Worm (Caenorhabditis elegans) whole organism, mixed stage, embryonic: ENCODE measurements around the gene tag-18.
A peak's percentile ranks its signal among the peaks of the same experiment; 100 is the strongest.

Experiments
- M03D4.4 ChIP-seq: sonication (generic microtip); optimal IDR thresholded peaks from 2 replicates; lab custom pipeline; 2017; ENCODE audit warnings: mild to moderate bottlenecking, missing genetic modification characterization, missing compliant biosample characterization
- bed-3 ChIP-seq: fragments of 200-800 bp; sonication (Bioruptor generic); optimal IDR thresholded peaks from 3 replicates; lab custom pipeline; 2018; ENCODE audit warnings: mild to moderate bottlenecking, missing genetic modification characterization, moderate library complexity, missing compliant biosample characterization
- blmp-1 ChIP-seq: fragments of 150-350 bp; optimal IDR thresholded peaks from 2 replicates; lab custom pipeline; 2014; ENCODE audit warnings: missing biosample characterization, missing genetic modification characterization
- ceh-39 ChIP-seq: fragments of 150-350 bp; optimal IDR thresholded peaks from 2 replicates; lab custom pipeline; 2014; ENCODE audit warnings: missing biosample characterization, missing genetic modification characterization
- ceh-43 ChIP-seq: fragments of 200-800 bp; sonication (Bioruptor generic); optimal IDR thresholded peaks from 2 replicates; lab custom pipeline; 2018; ENCODE audit warnings: mild to moderate bottlenecking, missing genetic modification characterization, moderate library complexity, missing compliant biosample characterization
- ceh-83 ChIP-seq: fragments of 200-800 bp; sonication (Bioruptor generic); optimal IDR thresholded peaks from 2 replicates; lab custom pipeline; 2018; ENCODE audit warnings: mild to moderate bottlenecking, missing genetic modification characterization, missing compliant biosample characterization
- ces-1 ChIP-seq: fragments of 150-350 bp; optimal IDR thresholded peaks from 2 replicates; lab custom pipeline; 2014; ENCODE audit warnings: missing biosample characterization, missing genetic modification reagents, missing genetic modification characterization
- cnd-1 ChIP-seq: fragments of 200-800 bp; sonication (Bioruptor generic); optimal IDR thresholded peaks from 2 replicates; lab custom pipeline; 2018; ENCODE audit warnings: mild to moderate bottlenecking, missing genetic modification characterization, missing compliant biosample characterization
- drap-1 ChIP-seq: fragments of 200-800 bp; sonication (Bioruptor generic); optimal IDR thresholded peaks from 3 replicates; lab custom pipeline; 2018; ENCODE audit warnings: mild to moderate bottlenecking, missing genetic modification characterization, missing compliant biosample characterization
- elt-1 ChIP-seq: sonication (generic microtip); optimal IDR thresholded peaks from 2 replicates; lab custom pipeline; 2017; ENCODE audit warnings: missing genetic modification characterization, mild to moderate bottlenecking, missing compliant biosample characterization, antibody characterized with exemption, moderate library complexity, borderline replicate concordance; ENCODE audit not compliant: insufficient read depth
- elt-3 ChIP-seq: fragments of 150-350 bp; optimal IDR thresholded peaks from 2 replicates; lab custom pipeline; 2014; ENCODE audit warnings: missing biosample characterization, missing genetic modification characterization
- flh-1 ChIP-seq: fragments of 200-800 bp; sonication (Bioruptor generic); optimal IDR thresholded peaks from 2 replicates; lab custom pipeline; 2018; ENCODE audit warnings: mild to moderate bottlenecking, missing genetic modification characterization, moderate library complexity, missing compliant biosample characterization
- ham-2 ChIP-seq: fragments of 200-800 bp; sonication (Bioruptor generic); optimal IDR thresholded peaks from 2 replicates; lab custom pipeline; 2018; ENCODE audit warnings: mild to moderate bottlenecking, missing genetic modification characterization, missing compliant biosample characterization
- hlh-1 ChIP-seq: fragments of 150-350 bp; optimal IDR thresholded peaks from 2 replicates; lab custom pipeline; 2014; ENCODE audit warnings: missing biosample characterization, missing genetic modification reagents, missing genetic modification characterization
- lin-13 ChIP-seq: fragments of 150-350 bp; optimal IDR thresholded peaks from 2 replicates; lab custom pipeline; 2014; ENCODE audit warnings: missing biosample characterization, missing genetic modification characterization
- lin-32 ChIP-seq: fragments of 200-800 bp; sonication (Bioruptor generic); optimal IDR thresholded peaks from 2 replicates; lab custom pipeline; 2018; ENCODE audit warnings: mild to moderate bottlenecking, missing genetic modification characterization, missing compliant biosample characterization
- lsy-2 ChIP-seq: fragments of 150-350 bp; optimal IDR thresholded peaks from 2 replicates; lab custom pipeline; 2014; ENCODE audit warnings: missing biosample characterization, missing genetic modification characterization
- mab-5 ChIP-seq: fragments of 150-350 bp; optimal IDR thresholded peaks from 2 replicates; lab custom pipeline; 2014; ENCODE audit warnings: missing biosample characterization, missing genetic modification characterization
- mep-1 ChIP-seq: fragments of 150-350 bp; optimal IDR thresholded peaks from 2 replicates; lab custom pipeline; 2017; ENCODE audit warnings: missing biosample characterization, missing genetic modification reagents, missing genetic modification characterization, inconsistent platforms
- nhr-12 ChIP-seq: fragments of 150-350 bp; optimal IDR thresholded peaks from 2 replicates; lab custom pipeline; 2014; ENCODE audit warnings: missing biosample characterization, missing genetic modification characterization
- nhr-2 ChIP-seq: fragments of 150-350 bp; optimal IDR thresholded peaks from 2 replicates; lab custom pipeline; 2014; ENCODE audit warnings: missing biosample characterization, missing genetic modification characterization
- nhr-237 ChIP-seq: fragments of 150-350 bp; optimal IDR thresholded peaks from 2 replicates; lab custom pipeline; 2014; ENCODE audit warnings: missing biosample characterization, missing genetic modification characterization
- nhr-28 ChIP-seq: fragments of 150-350 bp; optimal IDR thresholded peaks from 2 replicates; lab custom pipeline; 2014; ENCODE audit warnings: missing biosample characterization, missing genetic modification characterization
- nhr-76 ChIP-seq: sonication (generic microtip); optimal IDR thresholded peaks from 2 replicates; lab custom pipeline; 2017; ENCODE audit warnings: missing biosample characterization, missing genetic modification characterization
- pha-4 ChIP-seq: fragments of 150-350 bp; optimal IDR thresholded peaks from 2 replicates; lab custom pipeline; 2018; ENCODE audit warnings: missing biosample characterization, missing genetic modification reagents, missing genetic modification characterization
- sem-2 ChIP-seq: fragments of 200-800 bp; sonication (Bioruptor generic); optimal IDR thresholded peaks from 2 replicates; lab custom pipeline; 2018; ENCODE audit warnings: mild to moderate bottlenecking, missing genetic modification characterization, missing compliant biosample characterization
- snpc-4 ChIP-seq: fragments of 150-350 bp; optimal IDR thresholded peaks from 2 replicates; lab custom pipeline; 2014; ENCODE audit warnings: missing biosample characterization, missing genetic modification characterization
- sptf-1 ChIP-seq: sonication (generic microtip); optimal IDR thresholded peaks from 2 replicates; lab custom pipeline; 2017; ENCODE audit warnings: mild to moderate bottlenecking, missing genetic modification characterization, moderate library complexity, missing compliant biosample characterization
- tbx-8 ChIP-seq: fragments of 200-800 bp; sonication (Bioruptor generic); optimal IDR thresholded peaks from 2 replicates; lab custom pipeline; 2018; ENCODE audit warnings: mild to moderate bottlenecking, missing genetic modification characterization, moderate library complexity, missing compliant biosample characterization
- unc-120 ChIP-seq: sonication (generic microtip); optimal IDR thresholded peaks from 2 replicates; lab custom pipeline; 2017; ENCODE audit warnings: missing genetic modification characterization, missing compliant biosample characterization; ENCODE audit not compliant: poor library complexity, severe bottlenecking
- unc-39 ChIP-seq: fragments of 150-350 bp; optimal IDR thresholded peaks from 2 replicates; lab custom pipeline; 2014; ENCODE audit warnings: missing biosample characterization, missing genetic modification characterization
- unc-62 ChIP-seq: fragments of 150-350 bp; optimal IDR thresholded peaks from 2 replicates; lab custom pipeline; 2014; ENCODE audit warnings: missing biosample characterization, missing genetic modification reagents, missing genetic modification characterization
- zip-8 ChIP-seq: fragments of 150-350 bp; optimal IDR thresholded peaks from 2 replicates; lab custom pipeline; 2014; ENCODE audit warnings: missing biosample characterization, missing genetic modification characterization
- ztf-11 ChIP-seq: fragments of 150-350 bp; optimal IDR thresholded peaks from 2 replicates; lab custom pipeline; 2014; ENCODE audit warnings: missing biosample characterization, missing genetic modification characterization

Gene tag-18

DNA sequence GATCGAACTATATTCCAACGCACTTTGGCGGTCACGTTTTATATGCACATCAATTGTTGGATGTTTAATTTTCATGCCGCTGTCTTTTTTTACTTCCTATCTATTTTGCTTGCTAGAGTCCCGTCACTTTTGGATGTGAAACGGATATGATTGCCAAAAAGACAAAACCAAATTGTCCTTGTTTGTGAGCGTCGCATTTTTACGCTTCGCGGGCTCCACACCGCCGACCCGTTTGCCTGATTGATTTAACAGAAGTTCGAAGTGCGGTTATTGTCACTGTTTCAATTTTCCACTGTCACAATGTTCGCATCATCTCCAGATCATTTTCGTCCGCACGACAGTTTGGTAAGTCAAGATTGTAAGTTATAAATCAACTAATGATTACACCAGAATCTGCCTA is 19.0 kb downstream of the tag-18 start, which contains the start of gene C01C4.2:
Gene C01C4.2 (plus strand): TSS at position 301 of the 400 bp plus-strand sequence.
- TF ChIP-seq M03D4.4 (tag; lab: Kevin White, UChicago) (no peak), cnd-1 (tag; lab: Kevin White, UChicago) (no peak), sem-2 (GFP tag; lab: Kevin White, UChicago) (no peak), mep-1 (tag; lab: Kevin White, UChicago) (no peak), bed-3 (no peak), nhr-28 (no peak), lsy-2 (tag; lab: Kevin White, UChicago) (no peak), ces-1 (GFP tag; lab: Kevin White, UChicago) (no peak), drap-1 (no peak), sptf-1 (tag; lab: Kevin White, UChicago) (no peak), elt-3 (tag; lab: Kevin White, UChicago) (no peak), snpc-4 (tag; lab: Kevin White, UChicago) (no peak), elt-1 (no peak), flh-1 (GFP tag; lab: Kevin White, UChicago) (no peak), nhr-2 (tag; lab: Kevin White, UChicago) (no peak), unc-62 (GFP tag; lab: Kevin White, UChicago) (no peak), hlh-1 (no peak), nhr-12 (tag; lab: Kevin White, UChicago) (no peak), zip-8 (no peak), nhr-237 (tag; lab: Kevin White, UChicago) (no peak)

DNA sequence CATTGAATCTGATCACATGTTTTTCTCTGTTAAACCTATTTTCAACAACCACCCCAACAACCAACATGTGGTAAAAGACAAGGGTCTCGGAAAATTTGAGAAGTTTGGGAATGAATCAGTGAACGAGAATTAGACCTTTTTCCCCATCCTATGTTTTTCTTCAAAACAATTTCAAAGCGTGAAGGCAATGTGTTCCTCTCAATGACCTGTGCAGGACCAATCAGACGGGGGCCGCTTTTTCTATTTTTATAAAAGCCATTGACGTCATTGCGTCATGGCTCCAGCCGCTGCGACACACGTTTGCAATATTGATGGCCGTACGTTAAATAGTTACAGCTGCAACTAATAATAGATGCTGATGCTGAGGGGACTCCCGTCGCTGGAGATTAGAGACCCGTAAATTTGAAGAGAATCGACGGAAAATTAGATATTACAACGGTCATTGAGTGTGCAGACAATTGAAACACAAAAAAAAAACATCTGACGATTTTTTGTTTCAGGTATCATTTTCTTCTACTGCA is 22.2 kb downstream of the tag-18 start:
- TF ChIP-seq sptf-1 (tag; lab: Kevin White, UChicago) (no peak), hlh-1 (peak; percentile 43), bed-3 (no peak)

DNA sequence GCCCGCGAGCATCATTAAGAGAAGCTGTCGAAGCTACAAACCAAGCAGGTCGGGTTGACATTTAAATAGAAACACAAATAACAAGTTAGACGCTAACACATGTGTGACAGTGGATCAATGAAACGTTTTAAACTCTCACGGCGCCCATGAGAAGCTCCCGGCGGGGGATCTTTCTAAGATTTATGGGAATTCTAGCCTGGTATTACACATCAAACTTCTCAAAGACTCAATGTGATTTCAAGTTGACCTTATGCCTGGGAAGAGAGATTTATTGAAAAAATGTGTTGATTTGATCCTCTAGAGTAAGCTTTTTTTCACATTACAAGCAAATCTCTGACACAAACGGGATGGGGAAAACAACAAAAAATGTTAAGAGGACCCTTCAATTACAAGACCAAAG is 24.1 kb downstream of the tag-18 start:
- TF ChIP-seq blmp-1 (tag; lab: Kevin White, UChicago) (no peak), unc-39 (no peak)

DNA sequence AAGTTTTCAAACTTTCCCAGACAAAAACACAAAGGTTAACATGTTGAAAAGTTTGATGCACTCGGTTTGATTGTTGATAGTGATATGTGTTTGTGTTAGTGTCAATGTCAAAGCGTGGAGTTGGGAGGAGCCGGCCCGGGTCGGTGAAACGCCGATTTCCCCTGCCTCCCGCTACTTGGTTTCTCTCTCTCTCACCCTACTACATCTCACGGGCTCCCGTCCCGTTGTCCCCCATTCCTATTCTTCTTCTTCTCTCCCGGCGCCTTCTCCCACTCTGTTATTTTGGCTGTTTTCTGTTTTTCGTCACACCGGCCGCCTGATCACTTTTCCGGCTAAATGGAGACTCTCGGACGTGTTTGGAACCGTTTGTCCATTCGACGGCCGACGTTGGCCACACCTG is 27.5 kb downstream of the tag-18 start:
- TF ChIP-seq hlh-1 (peak; percentile 32), zip-8 (no peak), elt-1 (no peak), nhr-12 (tag; lab: Kevin White, UChicago) (no peak), lsy-2 (tag; lab: Kevin White, UChicago) (no peak)

DNA sequence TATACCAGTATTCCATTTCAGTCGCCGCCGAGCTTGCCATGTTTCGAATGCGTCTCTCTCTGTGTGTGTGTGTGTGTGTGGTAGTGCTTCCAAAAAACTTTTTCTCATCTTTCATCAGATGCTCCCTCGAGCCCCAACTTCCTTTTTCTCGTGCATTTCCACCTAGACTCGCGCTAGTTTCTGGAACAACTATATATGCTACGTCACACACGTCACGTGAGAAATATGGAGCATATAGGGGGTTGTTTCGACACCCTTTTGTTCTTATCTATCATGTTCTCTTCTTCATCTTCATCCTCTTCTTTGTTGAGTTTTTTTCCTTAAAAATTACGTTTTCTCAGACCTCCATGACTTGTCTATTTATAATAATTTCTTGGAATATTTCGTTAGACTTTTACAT is 28.5 kb downstream of the tag-18 start:
- TF ChIP-seq nhr-2 (tag; lab: Kevin White, UChicago) (no peak), nhr-237 (tag; lab: Kevin White, UChicago) (no peak), blmp-1 (tag; lab: Kevin White, UChicago) (no peak)

DNA sequence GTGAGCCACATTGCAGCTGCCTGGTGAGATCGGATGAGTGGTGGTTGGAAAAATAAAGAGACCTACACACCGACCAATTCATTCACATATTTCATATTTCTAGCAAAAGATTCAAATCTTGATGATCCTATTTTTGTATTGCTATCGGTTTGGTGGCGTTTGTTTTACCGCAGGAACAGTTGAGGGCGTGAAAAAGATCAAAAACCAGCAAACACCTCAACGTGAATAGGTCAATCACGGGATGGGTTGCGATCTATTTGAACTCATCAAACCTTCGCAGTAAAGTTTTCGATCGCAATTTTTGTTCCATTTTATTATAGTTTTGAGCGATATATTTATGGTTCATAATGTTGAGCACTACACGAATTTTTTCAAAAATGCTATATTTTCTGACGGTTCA is 32.0 kb downstream of the tag-18 start:
- TF ChIP-seq bed-3 (no peak), nhr-2 (tag; lab: Kevin White, UChicago) (no peak), elt-3 (tag; lab: Kevin White, UChicago) (no peak), sem-2 (GFP tag; lab: Kevin White, UChicago) (no peak), unc-120 (tag; lab: Kevin White, UChicago) (no peak), nhr-237 (tag; lab: Kevin White, UChicago) (no peak), ztf-11 (tag; lab: Kevin White, UChicago) (no peak), M03D4.4 (tag; lab: Kevin White, UChicago) (no peak), nhr-76 (tag; lab: Kevin White, UChicago) (no peak)

DNA sequence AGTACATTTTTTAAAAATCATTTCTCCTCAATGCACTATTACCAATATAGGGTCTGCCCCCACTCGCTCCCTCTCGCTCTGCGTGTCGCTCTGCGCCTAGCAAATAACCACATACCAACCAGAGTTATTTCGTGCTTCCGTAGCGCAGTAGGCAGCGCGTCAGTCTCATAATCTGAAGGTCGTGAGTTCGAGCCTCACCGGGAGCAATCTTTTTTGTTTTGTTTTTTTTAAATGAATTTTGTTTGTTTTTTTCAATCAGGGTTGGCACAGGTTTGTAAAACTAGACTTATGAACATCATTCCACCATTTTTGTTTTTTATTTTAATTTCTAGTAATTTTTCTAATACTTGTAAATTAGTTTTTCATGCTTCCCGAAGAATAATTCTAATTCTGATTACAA is 36.2 kb downstream of the tag-18 start:
- TF ChIP-seq flh-1 (GFP tag; lab: Kevin White, UChicago) = peak; percentile 69
- TF ChIP-seq drap-1 = peak; percentile 91
- peak; percentile 93 for TF ChIP-seq M03D4.4 (tag; lab: Kevin White, UChicago)
- TF ChIP-seq ham-2 = peak; percentile 68
- peak; percentile 12 for TF ChIP-seq nhr-237 (tag; lab: Kevin White, UChicago)
- TF ChIP-seq bed-3 = peak; percentile 87
- peak; percentile 84 for TF ChIP-seq ceh-43
- TF ChIP-seq elt-1 = no peak
- TF ChIP-seq nhr-2 (tag; lab: Kevin White, UChicago) = no peak
- TF ChIP-seq ceh-39 (tag; lab: Kevin White, UChicago) = no peak
- TF ChIP-seq ces-1 (GFP tag; lab: Kevin White, UChicago) = peak; percentile 25
- no peak for TF ChIP-seq mab-5 (tag; lab: Kevin White, UChicago)
- TF ChIP-seq nhr-12 (tag; lab: Kevin White, UChicago) = no peak
- peak; percentile 36 for TF ChIP-seq unc-39
- no peak for TF ChIP-seq nhr-28
- TF ChIP-seq ztf-11 (tag; lab: Kevin White, UChicago) = no peak
- TF ChIP-seq pha-4 (tag; lab: Kevin White, UChicago) = peak; percentile 28
- peak; percentile 83 for TF ChIP-seq tbx-8 (GFP tag; lab: Kevin White, UChicago)
- TF ChIP-seq lin-13 (tag; lab: Kevin White, UChicago) = peak; percentile 32
- TF ChIP-seq cnd-1 (tag; lab: Kevin White, UChicago) = peak; percentile 90
- no peak for TF ChIP-seq snpc-4 (tag; lab: Kevin White, UChicago)
- TF ChIP-seq lin-32 = peak; percentile 76
- peak; percentile 95 for TF ChIP-seq sptf-1 (tag; lab: Kevin White, UChicago)
- TF ChIP-seq lsy-2 (tag; lab: Kevin White, UChicago) = peak; percentile 34
- TF ChIP-seq mep-1 (tag; lab: Kevin White, UChicago) = peak; percentile 59
- peak; percentile 85 for TF ChIP-seq unc-120 (tag; lab: Kevin White, UChicago)
- TF ChIP-seq hlh-1 = peak; percentile 5
- TF ChIP-seq ceh-83 = peak; percentile 95
